Worm (Caenorhabditis elegans): ENCODE measurements around the gene chil-7.

Gene chil-7

ce11 chrII:9838260-9838935 lies 32.6 kb downstream of the chil-7 start, which contains the start of gene arrd-4:
Gene arrd-4 (minus strand): TSS chrII:9838310.
- TF ChIP-seq nfya-1 (tag; optimal IDR thresholded peaks at IDR 0.05) (peak; percentile 9), ref-2 (tag; optimal IDR thresholded peaks at IDR 0.05) (no peak), ceh-14 (tag; optimal IDR thresholded peaks at IDR 0.05) (peak; percentile 40), syd-9 (tag; optimal IDR thresholded peaks at IDR 0.05) (no peak), unc-42 (tag; optimal IDR thresholded peaks at IDR 0.05) (peak; percentile 91), hlh-15 (tag; optimal IDR thresholded peaks at IDR 0.05) (no peak)

DNA sequence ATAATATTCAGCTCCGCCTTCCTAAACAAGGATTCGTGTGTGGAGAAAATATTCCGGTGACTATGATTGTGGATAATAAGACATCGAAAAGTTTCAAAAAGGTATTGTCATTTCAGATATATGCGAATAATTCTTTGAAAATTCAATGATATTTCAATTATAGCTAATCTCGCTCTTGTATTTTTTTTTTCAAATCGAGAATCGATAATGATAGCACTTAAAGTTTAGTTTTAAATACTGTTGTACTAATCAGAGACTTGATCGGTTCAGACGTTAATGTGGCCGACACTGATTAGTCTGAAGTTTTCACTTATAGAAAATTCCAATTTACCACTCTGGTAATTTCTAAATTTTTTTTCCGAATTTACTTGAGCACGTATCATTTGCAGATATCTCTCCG lies 35.0 kb downstream of the chil-7 start:
- TF ChIP-seq lim-6 (tag; optimal IDR thresholded peaks at IDR 0.05) (no peak), unc-3 (GFP tag; conservative IDR thresholded peaks at IDR 0.05) (no peak), unc-3 (tag; optimal IDR thresholded peaks at IDR 0.05) (no peak), pha-2 (tag; optimal IDR thresholded peaks at IDR 0.05) (no peak)

DNA sequence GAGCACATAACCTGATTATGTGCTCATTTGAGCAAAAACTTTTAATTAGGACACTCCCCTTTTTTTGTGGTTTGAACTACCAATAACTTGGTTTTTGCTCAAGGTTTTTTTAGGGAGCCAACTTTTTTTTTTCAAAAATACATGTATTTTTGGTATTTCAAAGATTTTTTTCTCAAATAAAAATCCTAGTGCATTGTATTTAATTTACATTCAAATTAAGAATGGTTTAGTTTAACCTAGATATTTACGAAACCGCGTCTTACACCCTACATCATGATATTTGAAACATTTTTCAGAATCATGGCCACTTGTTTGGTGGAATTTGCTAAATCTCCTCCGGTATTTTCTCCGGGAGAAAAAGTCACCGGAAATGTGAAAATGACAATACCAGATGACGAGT lies 36.1 kb downstream of the chil-7 start, which contains the start of gene arrd-5:
Gene arrd-5 (plus strand): TSS at position 301 of the 400 bp plus-strand sequence.
- TF ChIP-seq hlh-30 (tag; optimal IDR thresholded peaks at IDR 0.05; ENCODE audit: insufficient read depth) (no peak), unc-86 (tag; optimal IDR thresholded peaks at IDR 0.05) (no peak), sdc-2 (tag; optimal IDR thresholded peaks at IDR 0.05) (no peak), hlh-13 (GFP tag; optimal IDR thresholded peaks at IDR 0.05) (no peak), ztf-16 (tag; optimal IDR thresholded peaks at IDR 0.05) (no peak), pha-2 (tag; optimal IDR thresholded peaks at IDR 0.05) (no peak), eyg-1 (tag; optimal IDR thresholded peaks at IDR 0.05) (no peak), ref-2 (tag; optimal IDR thresholded peaks at IDR 0.05) (no peak), ceh-19 (GFP tag; optimal IDR thresholded peaks at IDR 0.05) (no peak), unc-42 (tag; optimal IDR thresholded peaks at IDR 0.05) (no peak), ceh-14 (tag; optimal IDR thresholded peaks at IDR 0.05) (no peak), ceh-9 (tag; optimal IDR thresholded peaks at IDR 0.05) (no peak), unc-3 (GFP tag; conservative IDR thresholded peaks at IDR 0.05) (no peak), unc-3 (tag; optimal IDR thresholded peaks at IDR 0.05) (no peak), hlh-15 (tag; optimal IDR thresholded peaks at IDR 0.05) (no peak), dmd-4 (tag; optimal IDR thresholded peaks at IDR 0.05; ENCODE audit: borderline replicate concordance) (no peak), hlh-6 (tag; optimal IDR thresholded peaks at IDR 0.05) (no peak), che-1 (tag; optimal IDR thresholded peaks at IDR 0.05) (no peak), C08G9.2 (tag; optimal IDR thresholded peaks at IDR 0.05) (no peak), ceh-48 (tag; optimal IDR thresholded peaks at IDR 0.05) (no peak), pag-3 (tag; optimal IDR thresholded peaks at IDR 0.05; ENCODE audit: borderline replicate concordance) (no peak)

DNA sequence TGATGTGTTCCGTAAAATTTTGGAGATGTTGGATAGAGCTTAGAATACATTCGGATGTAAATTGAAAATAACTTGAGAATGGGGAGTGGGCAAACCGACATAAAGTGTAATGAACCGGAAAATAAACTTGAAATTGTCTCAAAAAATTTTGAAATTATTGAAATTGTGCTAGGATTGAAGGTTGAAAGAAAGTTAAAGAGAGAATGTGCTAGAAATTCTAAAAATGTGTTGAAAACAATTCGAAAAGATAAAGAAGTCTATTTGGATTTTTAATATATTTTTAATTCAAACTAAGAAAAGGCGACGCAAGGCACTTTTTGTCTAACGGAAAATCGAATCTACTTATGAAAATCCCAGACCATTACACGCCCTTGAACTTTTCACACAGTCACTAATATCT lies 37.1 kb downstream of the chil-7 start, which contains the start of gene ZK938.3:
Gene ZK938.3 (minus strand): TSS at position 101 of the 400 bp plus-strand sequence.
- TF ChIP-seq nhr-11 (tag; optimal IDR thresholded peaks at IDR 0.05): peak; percentile 21
- TF ChIP-seq npax-4 (tag; optimal IDR thresholded peaks at IDR 0.05): no peak

DNA sequence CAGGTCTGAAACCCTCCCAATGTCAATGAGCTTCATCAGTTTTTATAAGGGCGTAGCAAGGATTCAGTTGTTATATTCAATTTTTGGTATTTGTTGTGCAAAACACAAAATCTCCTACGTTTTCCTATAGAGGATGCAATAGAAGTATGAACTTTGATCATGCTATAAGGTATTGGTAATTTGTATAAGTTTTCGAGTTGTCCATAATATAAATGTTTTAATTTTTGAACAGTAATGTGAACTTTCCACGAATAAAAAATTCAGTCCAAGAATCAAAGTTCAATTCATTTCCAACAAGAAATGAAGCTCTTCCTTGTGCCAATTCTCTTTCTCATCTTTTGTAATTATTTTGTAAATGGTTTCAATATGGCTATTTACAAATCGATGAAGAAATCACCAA lies 39.9 kb downstream of the chil-7 start, which contains the start of gene ZK938.12:
Gene ZK938.12 (plus strand): TSS at position 301 of the 400 bp plus-strand sequence.
- TF ChIP-seq pha-4 (tag; optimal IDR thresholded peaks at IDR 0.05) (no peak), hlh-6 (tag; optimal IDR thresholded peaks at IDR 0.05) (no peak), dmd-4 (tag; optimal IDR thresholded peaks at IDR 0.05; ENCODE audit: borderline replicate concordance) (no peak), ttx-3 (tag; optimal IDR thresholded peaks at IDR 0.05) (no peak), ama-1 (optimal IDR thresholded peaks at IDR 0.05) (no peak), ceh-31 (tag; optimal IDR thresholded peaks at IDR 0.05) (no peak), ceh-22 (tag; optimal IDR thresholded peaks at IDR 0.05) (no peak), ceh-48 (tag; optimal IDR thresholded peaks at IDR 0.05) (no peak), hlh-13 (GFP tag; optimal IDR thresholded peaks at IDR 0.05) (no peak), mec-3 (tag; optimal IDR thresholded peaks at IDR 0.05; ENCODE audit: borderline replicate concordance) (no peak), C38D4.7 (GFP tag; optimal IDR thresholded peaks at IDR 0.05) (no peak), fax-1 (tag; optimal IDR thresholded peaks at IDR 0.05) (no peak), sox-2 (GFP tag; IDR thresholded peaks at IDR 0.05) (no peak), elt-4 (tag; optimal IDR thresholded peaks at IDR 0.05) (no peak), tbx-7 (tag; optimal IDR thresholded peaks at IDR 0.05) (no peak)
